Worm (Caenorhabditis elegans) whole organism, young adult: ENCODE results near the gene C37H5.14.

Source experiments
- C17E4.6 ChIP-seq: fragments of 200-800 bp; sonication (Bioruptor generic); IDR thresholded peaks from 2 replicates; pipeline ENCODE4 v1.3.6; 2022; ENCODE audit warnings: missing genetic modification reagents, missing genetic modification characterization, missing compliant biosample characterization
- F55B11.4 ChIP-seq: sonication (generic microtip); optimal IDR thresholded peaks from 2 replicates; lab custom pipeline; 2016; ENCODE audit warnings: missing compliant biosample characterization, missing genetic modification characterization, borderline replicate concordance; ENCODE audit not compliant: insufficient read depth
- atf-7 ChIP-seq: sonication (generic microtip); optimal IDR thresholded peaks from 2 replicates; lab custom pipeline; 2017; ENCODE audit warnings: mild to moderate bottlenecking, missing genetic modification characterization, missing compliant biosample characterization
- attf-5 ChIP-seq: fragments of 200-800 bp; sonication (Bioruptor generic); optimal IDR thresholded peaks from 2 replicates; lab custom pipeline; 2018; ENCODE audit warnings: mild to moderate bottlenecking, missing genetic modification characterization, missing compliant biosample characterization
- him-1 ChIP-seq: sonication (generic microtip); optimal IDR thresholded peaks from 2 replicates; lab custom pipeline; 2016; ENCODE audit warnings: missing genotype, missing genetic modification reagents, missing genetic modification characterization, missing compliant biosample characterization
- madf-3 ChIP-seq: fragments of 200-800 bp; sonication (Bioruptor generic); IDR thresholded peaks from 2 replicates; pipeline ENCODE4 v1.3.6; 2022; ENCODE audit warnings: missing genetic modification reagents, missing genetic modification characterization, missing compliant biosample characterization
- nhr-179 ChIP-seq: sonication (generic microtip); optimal IDR thresholded peaks from 2 replicates; lab custom pipeline; 2016; ENCODE audit warnings: mild to moderate bottlenecking, missing genetic modification characterization, missing compliant biosample characterization
- snpc-4 ChIP-seq, 5 experiments: fragments of 150-350 bp in 1 of 5; sonication (generic microtip) in 4 of 5; optimal IDR thresholded peaks; 2 replicates each; lab custom pipeline; 2014 to 2018; ENCODE audit warnings: missing genetic modification characterization in 5 of 5, missing biosample characterization in 3 of 5, antibody characterized with exemption in 2 of 5, mild to moderate bottlenecking in 2 of 5, missing compliant biosample characterization in 2 of 5, missing genotype in 2 of 5, moderate library complexity in 2 of 5, missing genetic modification reagents in 1 of 5
- unc-62 ChIP-seq: fragments of 150-350 bp; optimal IDR thresholded peaks from 2 replicates; lab custom pipeline; 2014; ENCODE audit warnings: missing biosample characterization, missing genetic modification reagents, missing genetic modification characterization

- TF ChIP-seq him-1 (no peak), atf-7 (tag; lab: Kevin White, UChicago) (no peak), C17E4.6 (GFP tag; lab: Robert Waterston, UW) (no peak), madf-3 (GFP tag; lab: Robert Waterston, UW) (no peak), attf-5 (no peak), F55B11.4 (tag; lab: Kevin White, UChicago) (no peak), snpc-4 (GFP tag; optimal IDR thresholded peaks at IDR 0.05; lab: Kevin White, UChicago) (no peak), snpc-4 (tag; optimal IDR thresholded peaks at IDR 0.05; lab: Kevin White, UChicago) (no peak), nhr-179 (no peak), unc-62 (no peak)
Observed at ce11 chrV:4862737-4863136, 28.6 kb upstream of the C37H5.14 start, which contains the start of gene C37H5.13.
